Worm (Caenorhabditis elegans) whole organism, young adult: ENCODE results near the gene F39G3.2.
A peak's percentile ranks its signal among the peaks of the same experiment; 100 is the strongest.

Source experiments
- B0019.2 ChIP-seq: fragments of 200-800 bp; sonication (Bioruptor generic); conservative IDR thresholded peaks from 2 replicates; pipeline ENCODE4 v1.3.6; 2022; ENCODE audit warnings: missing genetic modification reagents, missing genetic modification characterization, missing compliant biosample characterization
- B0261.1 ChIP-seq: sonication (generic microtip); optimal IDR thresholded peaks from 2 replicates; lab custom pipeline; 2016; ENCODE audit warnings: mild to moderate bottlenecking, missing genetic modification characterization, moderate library complexity, missing compliant biosample characterization
- B0336.3 ChIP-seq: fragments of 200-800 bp; sonication (Bioruptor generic); IDR thresholded peaks from 2 replicates; pipeline ENCODE4 v1.3.6; 2022; ENCODE audit warnings: missing genetic modification characterization, missing compliant biosample characterization
- C17E4.6 ChIP-seq: fragments of 200-800 bp; sonication (Bioruptor generic); IDR thresholded peaks from 2 replicates; pipeline ENCODE4 v1.3.6; 2022; ENCODE audit warnings: missing genetic modification reagents, missing genetic modification characterization, missing compliant biosample characterization
- D2030.7 ChIP-seq: fragments of 200-800 bp; sonication (Bioruptor generic); IDR thresholded peaks from 2 replicates; pipeline ENCODE4 v1.3.6; 2022; ENCODE audit warnings: missing genetic modification reagents, missing genetic modification characterization, missing compliant biosample characterization
- F10E7.11 ChIP-seq: sonication (generic microtip); optimal IDR thresholded peaks from 2 replicates; lab custom pipeline; 2017; ENCODE audit warnings: mild to moderate bottlenecking, missing genetic modification characterization, moderate library complexity, missing compliant biosample characterization
- F22D6.2 ChIP-seq: sonication (generic microtip); optimal IDR thresholded peaks from 2 replicates; lab custom pipeline; 2016; ENCODE audit warnings: mild to moderate bottlenecking, missing genetic modification characterization, missing compliant biosample characterization
- F23B12.7 ChIP-seq: sonication (generic microtip); optimal IDR thresholded peaks from 2 replicates; lab custom pipeline; 2017; ENCODE audit warnings: missing genetic modification characterization, mild to moderate bottlenecking, missing compliant biosample characterization, antibody characterized with exemption, moderate library complexity; ENCODE audit not compliant: insufficient read depth
- F57C9.4 ChIP-seq: sonication (generic microtip); optimal IDR thresholded peaks from 2 replicates; lab custom pipeline; 2017; ENCODE audit warnings: mild to moderate bottlenecking, missing genetic modification characterization, missing compliant biosample characterization
- K11D2.4 ChIP-seq: fragments of 200-800 bp; sonication (Bioruptor generic); IDR thresholded peaks from 2 replicates; pipeline ENCODE4 v1.3.6; 2022; ENCODE audit warnings: missing genetic modification reagents, missing genetic modification characterization, missing compliant biosample characterization
- Y53G8AR.9 ChIP-seq: fragments of 200-800 bp; sonication (Bioruptor generic); conservative IDR thresholded peaks from 2 replicates; pipeline ENCODE4 v1.3.6; 2022; ENCODE audit warnings: missing genetic modification reagents, missing genetic modification characterization, missing compliant biosample characterization
- Y79H2A.3 ChIP-seq: fragments of 200-800 bp; sonication (Bioruptor generic); conservative IDR thresholded peaks from 2 replicates; pipeline ENCODE4 v1.3.6; 2022; ENCODE audit warnings: missing genetic modification reagents, missing genetic modification characterization, missing compliant biosample characterization
- aptf-2 ChIP-seq: fragments of 200-800 bp; sonication (Bioruptor generic); conservative IDR thresholded peaks from 2 replicates; pipeline ENCODE4 v1.3.6; 2022; ENCODE audit warnings: missing genetic modification reagents, missing genetic modification characterization, missing compliant biosample characterization
- aptf-3 ChIP-seq: fragments of 200-800 bp; sonication (Bioruptor generic); IDR thresholded peaks from 2 replicates; pipeline ENCODE4 v1.3.6; 2022; ENCODE audit warnings: missing genetic modification characterization, missing compliant biosample characterization
- atf-7 ChIP-seq: sonication (generic microtip); optimal IDR thresholded peaks from 2 replicates; lab custom pipeline; 2017; ENCODE audit warnings: mild to moderate bottlenecking, missing genetic modification characterization, missing compliant biosample characterization
- athp-1 ChIP-seq: sonication (generic microtip); optimal IDR thresholded peaks from 2 replicates; lab custom pipeline; 2017; ENCODE audit warnings: mild to moderate bottlenecking, missing genetic modification characterization, missing compliant biosample characterization
- attf-3 ChIP-seq: fragments of 200-800 bp; sonication (Bioruptor generic); conservative IDR thresholded peaks from 2 replicates; pipeline ENCODE4 v1.3.6; 2022; ENCODE audit warnings: missing genetic modification reagents, missing genetic modification characterization, missing compliant biosample characterization
- attf-5 ChIP-seq: fragments of 200-800 bp; sonication (Bioruptor generic); optimal IDR thresholded peaks from 2 replicates; lab custom pipeline; 2018; ENCODE audit warnings: mild to moderate bottlenecking, missing genetic modification characterization, missing compliant biosample characterization
- attf-6 ChIP-seq: fragments of 200-800 bp; sonication (Bioruptor generic); IDR thresholded peaks from 2 replicates; pipeline ENCODE4 v1.3.6; 2022; ENCODE audit warnings: missing genetic modification reagents, missing genetic modification characterization, missing compliant biosample characterization
- bed-2 ChIP-seq: fragments of 200-800 bp; sonication (Bioruptor generic); IDR thresholded peaks from 2 replicates; pipeline ENCODE4 v1.3.6; 2022; ENCODE audit warnings: missing genetic modification reagents, missing genetic modification characterization, missing compliant biosample characterization
- cebp-2 ChIP-seq: fragments of 200-800 bp; sonication (Bioruptor generic); IDR thresholded peaks from 2 replicates; pipeline ENCODE4 v1.3.6; 2022; ENCODE audit warnings: missing genetic modification characterization, missing compliant biosample characterization
- ceh-27 ChIP-seq: fragments of 200-800 bp; sonication (Bioruptor generic); optimal IDR thresholded peaks from 2 replicates; lab custom pipeline; 2018; ENCODE audit warnings: mild to moderate bottlenecking, missing genetic modification characterization, moderate library complexity, missing compliant biosample characterization
- ceh-58 ChIP-seq: fragments of 200-800 bp; sonication (Bioruptor generic); IDR thresholded peaks from 2 replicates; pipeline ENCODE4 v1.3.6; 2022; ENCODE audit warnings: missing genetic modification characterization, missing compliant biosample characterization
- ceh-79 ChIP-seq: sonication (generic microtip); optimal IDR thresholded peaks from 2 replicates; lab custom pipeline; 2017; ENCODE audit warnings: mild to moderate bottlenecking, missing genetic modification characterization, missing compliant biosample characterization
- ceh-91 ChIP-seq: fragments of 200-800 bp; sonication (Bioruptor generic); IDR thresholded peaks from 2 replicates; pipeline ENCODE4 v1.3.6; 2022; ENCODE audit warnings: missing genetic modification reagents, missing genetic modification characterization, missing compliant biosample characterization
- chd-7 ChIP-seq: sonication (generic microtip); optimal IDR thresholded peaks from 2 replicates; lab custom pipeline; 2016; ENCODE audit warnings: mild to moderate bottlenecking, missing genetic modification characterization, moderate library complexity, missing compliant biosample characterization
- die-1 ChIP-seq: sonication (generic microtip); optimal IDR thresholded peaks from 2 replicates; lab custom pipeline; 2016; ENCODE audit warnings: missing genotype, mild to moderate bottlenecking, missing genetic modification characterization, missing compliant biosample characterization
- dox-1 ChIP-seq: fragments of 200-800 bp; sonication (Bioruptor generic); IDR thresholded peaks from 2 replicates; pipeline ENCODE4 v1.3.6; 2022; ENCODE audit warnings: missing genetic modification reagents, missing genetic modification characterization, missing compliant biosample characterization
- dpl-1 ChIP-seq: fragments of 150-350 bp; optimal IDR thresholded peaks from 2 replicates; lab custom pipeline; 2014; ENCODE audit warnings: missing biosample characterization, missing genetic modification reagents, missing genetic modification characterization
- ets-4 ChIP-seq: fragments of 200-800 bp; sonication (Bioruptor generic); optimal IDR thresholded peaks from 2 replicates; lab custom pipeline; 2018; ENCODE audit warnings: mild to moderate bottlenecking, missing genetic modification characterization, missing compliant biosample characterization
- hrde-1 ChIP-seq: sonication (generic microtip); optimal IDR thresholded peaks from 2 replicates; lab custom pipeline; 2016; ENCODE audit warnings: missing genetic modification characterization, mild to moderate bottlenecking, missing compliant biosample characterization, moderate library complexity, missing genotype, missing genetic modification reagents, borderline replicate concordance
- hsf-1 ChIP-seq: fragments of 200-800 bp; sonication (Bioruptor generic); IDR thresholded peaks from 2 replicates; pipeline ENCODE4 v1.3.6; 2022; ENCODE audit warnings: missing genetic modification reagents, missing genetic modification characterization, missing compliant biosample characterization
- lir-1 ChIP-seq: fragments of 200-800 bp; sonication (Bioruptor generic); conservative IDR thresholded peaks from 2 replicates; pipeline ENCODE4 v1.3.6; 2022; ENCODE audit warnings: missing genetic modification reagents, missing genetic modification characterization, missing compliant biosample characterization
- lsy-27 ChIP-seq: sonication (generic microtip); optimal IDR thresholded peaks from 2 replicates; lab custom pipeline; 2017; ENCODE audit warnings: missing genetic modification characterization, mild to moderate bottlenecking, missing compliant biosample characterization, antibody characterized with exemption, missing genotype, borderline replicate concordance; ENCODE audit not compliant: insufficient read depth
- madf-10 ChIP-seq: sonication (generic microtip); optimal IDR thresholded peaks from 2 replicates; lab custom pipeline; 2016; ENCODE audit warnings: mild to moderate bottlenecking, missing genetic modification characterization, missing compliant biosample characterization
- nfya-1 ChIP-seq: sonication (generic microtip); optimal IDR thresholded peaks from 2 replicates; lab custom pipeline; 2017; ENCODE audit warnings: antibody characterized with exemption, missing compliant biosample characterization, missing genetic modification characterization, borderline replicate concordance; ENCODE audit not compliant: insufficient read depth
- nfyb-1 ChIP-seq: fragments of 200-800 bp; sonication (Bioruptor generic); IDR thresholded peaks from 2 replicates; pipeline ENCODE4 v1.3.6; 2022; ENCODE audit warnings: missing genetic modification reagents, missing genetic modification characterization, missing compliant biosample characterization
- nhr-120 ChIP-seq: fragments of 200-800 bp; sonication (Bioruptor generic); IDR thresholded peaks from 2 replicates; pipeline ENCODE4 v1.3.6; 2022; ENCODE audit warnings: missing genetic modification characterization, missing compliant biosample characterization
- nhr-27 ChIP-seq: fragments of 200-800 bp; sonication (Bioruptor generic); optimal IDR thresholded peaks from 2 replicates; lab custom pipeline; 2018; ENCODE audit warnings: mild to moderate bottlenecking, missing genetic modification characterization, moderate library complexity, missing compliant biosample characterization
- nhr-80 ChIP-seq: sonication (generic microtip); optimal IDR thresholded peaks from 2 replicates; lab custom pipeline; 2016; ENCODE audit warnings: missing genetic modification characterization, missing compliant biosample characterization
- rcor-1 ChIP-seq: fragments of 200-800 bp; sonication (Bioruptor generic); IDR thresholded peaks from 2 replicates; pipeline ENCODE4 v1.3.6; 2022; ENCODE audit warnings: missing genetic modification reagents, missing genetic modification characterization, missing compliant biosample characterization
- rpc-1 ChIP-seq, 2 experiments: fragments of 150-350 bp in 1 of 2; sonication (generic microtip) in 1 of 2; optimal IDR thresholded peaks; 2 replicates each; lab custom pipeline; 2014 to 2018; ENCODE audit warnings: missing biosample characterization in 1 of 2, missing genetic modification characterization in 1 of 2, missing genetic modification reagents in 1 of 2, missing genotype in 1 of 2
- snpc-3.4 ChIP-seq: sonication (generic microtip); optimal IDR thresholded peaks from 2 replicates; lab custom pipeline; 2017; ENCODE audit warnings: missing genetic modification characterization, mild to moderate bottlenecking, missing compliant biosample characterization, antibody characterized with exemption, moderate library complexity, missing genotype, missing genetic modification reagents
- snpc-4 ChIP-seq, 5 experiments: fragments of 150-350 bp in 1 of 5; sonication (generic microtip) in 4 of 5; optimal IDR thresholded peaks; 2 replicates each; lab custom pipeline; 2014 to 2018; ENCODE audit warnings: missing genetic modification characterization in 5 of 5, missing biosample characterization in 3 of 5, antibody characterized with exemption in 2 of 5, mild to moderate bottlenecking in 2 of 5, missing compliant biosample characterization in 2 of 5, missing genotype in 2 of 5, moderate library complexity in 2 of 5, missing genetic modification reagents in 1 of 5
- tbx-9 ChIP-seq: sonication (generic microtip); optimal IDR thresholded peaks from 2 replicates; lab custom pipeline; 2016; ENCODE audit warnings: borderline replicate concordance, missing genetic modification characterization, inconsistent platforms, missing compliant biosample characterization
- zim-3 ChIP-seq: sonication (generic microtip); optimal IDR thresholded peaks from 2 replicates; lab custom pipeline; 2017; ENCODE audit warnings: mild to moderate bottlenecking, missing genetic modification characterization, moderate library complexity, missing compliant biosample characterization

The F39G3.2 gene

ce11 chrV:4687944-4688505 is 49.6 kb upstream of the F39G3.2 start, which contains the start of gene K03B4.2 (continued):
- TF ChIP-seq chd-7 (tag; lab: Kevin White, UChicago) (no peak), madf-10 (tag; lab: Kevin White, UChicago) (no peak), C17E4.6 (no peak), D2030.7 (GFP tag; lab: Robert Waterston, UW) (no peak), ceh-27 (GFP tag; lab: Kevin White, UChicago) (no peak), bed-2 (GFP tag; lab: Robert Waterston, UW) (no peak), atf-7 (tag; lab: Kevin White, UChicago) (no peak), attf-3 (GFP tag; lab: Robert Waterston, UW) (no peak), nfyb-1 (GFP tag; lab: Robert Waterston, UW) (0 out of 2 replicates have a peak, but pooled peaks have one; percentile 32), F57C9.4 (tag; lab: Kevin White, UChicago) (no peak), attf-6 (GFP tag; lab: Robert Waterston, UW) (no peak), nhr-120 (GFP tag; lab: Robert Waterston, UW) (no peak), F10E7.11 (tag; lab: Kevin White, UChicago) (no peak), rcor-1 (GFP tag; lab: Robert Waterston, UW) (no peak), nhr-27 (tag; lab: Kevin White, UChicago) (no peak), hsf-1 (no peak), F22D6.2 (no peak), nfya-1 (no peak), aptf-3 (GFP tag; lab: Robert Waterston, UW) (no peak), attf-5 (GFP tag; lab: Kevin White, UChicago) (no peak), dpl-1 (GFP tag; lab: Kevin White, UChicago) (no peak), F23B12.7 (tag; lab: Kevin White, UChicago) (no peak), lsy-27 (no peak), K11D2.4 (no peak), aptf-2 (GFP tag; lab: Robert Waterston, UW) (no peak), ets-4 (GFP tag; lab: Kevin White, UChicago) (no peak), ceh-91 (GFP tag; lab: Robert Waterston, UW) (no peak), athp-1 (tag; lab: Kevin White, UChicago) (no peak), tbx-9 (tag; lab: Kevin White, UChicago) (no peak), hrde-1 (tag; lab: Kevin White, UChicago) (no peak), rpc-1 (optimal IDR thresholded peaks at IDR 0.05; lab: Kevin White, UChicago) (no peak), rpc-1 (tag; optimal IDR thresholded peaks at IDR 0.05; lab: Kevin White, UChicago) (no peak), lir-1 (GFP tag; lab: Robert Waterston, UW) (no peak), Y79H2A.3 (GFP tag; lab: Robert Waterston, UW) (peak; percentile 67; the same call in 1 of the 2 replicates), snpc-3.4 (tag; lab: Kevin White, UChicago) (no peak), nhr-80 (no peak), die-1 (tag; lab: Kevin White, UChicago) (no peak)

ce11 chrV:4689234-4689633 is 48.4 kb upstream of the F39G3.2 start, which contains the start of gene K03B4.1:
K03B4.1 (plus strand) TSS chrV:4689330.
- TF ChIP-seq ceh-79 (peak; percentile 46), athp-1 (tag; lab: Kevin White, UChicago) (peak; percentile 49), B0019.2 (GFP tag; lab: Robert Waterston, UW) (no peak), ceh-91 (GFP tag; lab: Robert Waterston, UW) (no peak), snpc-4 (GFP tag; optimal IDR thresholded peaks at IDR 0.05; lab: Kevin White, UChicago) (no peak), snpc-4 (tag; optimal IDR thresholded peaks at IDR 0.05; lab: Kevin White, UChicago) (peak in 1 of 4 experiments; percentile 1), B0336.3 (GFP tag; lab: Robert Waterston, UW) (0 out of 2 replicates have a peak, but pooled peaks have one; percentile 24), nfyb-1 (GFP tag; lab: Robert Waterston, UW) (peak; percentile 56; the same call in 1 of the 2 replicates), zim-3 (tag; lab: Kevin White, UChicago) (peak; percentile 56), die-1 (tag; lab: Kevin White, UChicago) (peak; percentile 14), B0261.1 (no peak), Y53G8AR.9 (GFP tag; lab: Robert Waterston, UW) (peak; percentile 37; the same call in 1 of the 2 replicates), ceh-58 (GFP tag; lab: Robert Waterston, UW) (peak; percentile 50; the same call in 1 of the 2 replicates), hrde-1 (tag; lab: Kevin White, UChicago) (peak; percentile 32), cebp-2 (GFP tag; lab: Robert Waterston, UW) (0 out of 2 replicates have a peak, but pooled peaks have one; percentile 9), dox-1 (GFP tag; lab: Robert Waterston, UW) (0 out of 2 replicates have a peak, but pooled peaks have one; percentile 25)
